Worm (Caenorhabditis elegans) whole organism, L3 larva: ENCODE data around the gene mes-2.
A peak's percentile ranks its signal among the peaks of the same experiment; 100 is the strongest.
"Not testable (repeated sequence)": the region's sequence is repeated elsewhere in the genome, so short reads cannot be mapped to it uniquely, and the experiment has no call there.

ENCODE experiments used
- R02D3.7 ChIP-seq: fragments of 150-350 bp; optimal IDR thresholded peaks from 2 replicates; lab custom pipeline; 2014; ENCODE audit warnings: missing biosample characterization, missing genetic modification characterization
- ZK546.5 ChIP-seq: sonication (generic microtip); optimal IDR thresholded peaks from 2 replicates; lab custom pipeline; 2017; ENCODE audit warnings: missing biosample characterization, missing genetic modification characterization
- aly-2 ChIP-seq: fragments of 150-350 bp; optimal IDR thresholded peaks from 2 replicates; lab custom pipeline; 2014; ENCODE audit warnings: missing biosample characterization, missing genetic modification characterization
- ama-1 ChIP-seq: fragments of 150-350 bp; optimal IDR thresholded peaks from 2 replicates; lab custom pipeline; 2018
- ceh-28 ChIP-seq: fragments of 150-350 bp; optimal IDR thresholded peaks from 2 replicates; lab custom pipeline; 2014; ENCODE audit warnings: missing biosample characterization, missing genetic modification reagents, missing genetic modification characterization
- daf-12 ChIP-seq: fragments of 150-350 bp; optimal IDR thresholded peaks from 2 replicates; lab custom pipeline; 2014; ENCODE audit warnings: missing biosample characterization, missing genetic modification reagents, missing genetic modification characterization
- egl-5 ChIP-seq: fragments of 150-350 bp; optimal IDR thresholded peaks from 2 replicates; lab custom pipeline; 2017; ENCODE audit warnings: missing biosample characterization, missing genetic modification reagents, missing genetic modification characterization, inconsistent platforms
- elt-1 ChIP-seq: fragments of 150-350 bp; optimal IDR thresholded peaks from 2 replicates; lab custom pipeline; 2014; ENCODE audit warnings: missing biosample characterization, missing genetic modification characterization
- elt-2 ChIP-seq: sonication (generic microtip); optimal IDR thresholded peaks from 2 replicates; lab custom pipeline; 2016; ENCODE audit warnings: missing genetic modification reagents, mild to moderate bottlenecking, missing genetic modification characterization, missing compliant biosample characterization
- fkh-10 ChIP-seq: sonication (generic microtip); optimal IDR thresholded peaks from 2 replicates; lab custom pipeline; 2017; ENCODE audit warnings: missing biosample characterization, missing genetic modification reagents, missing genetic modification characterization
- fkh-2 ChIP-seq: fragments of 150-350 bp; optimal IDR thresholded peaks from 2 replicates; lab custom pipeline; 2014; ENCODE audit warnings: missing biosample characterization, missing genetic modification reagents, missing genetic modification characterization
- fos-1 ChIP-seq: fragments of 150-350 bp; optimal IDR thresholded peaks from 2 replicates; lab custom pipeline; 2014; ENCODE audit warnings: missing biosample characterization, missing genetic modification characterization
- hmg-11 ChIP-seq: sonication (generic microtip); optimal IDR thresholded peaks from 2 replicates; lab custom pipeline; 2016; ENCODE audit warnings: missing genetic modification characterization, missing compliant biosample characterization
- jun-1 ChIP-seq: fragments of 150-350 bp; optimal IDR thresholded peaks from 2 replicates; lab custom pipeline; 2014; ENCODE audit warnings: missing biosample characterization, missing genetic modification reagents, missing genetic modification characterization
- lin-15B ChIP-seq: fragments of 150-350 bp; optimal IDR thresholded peaks from 2 replicates; lab custom pipeline; 2014; ENCODE audit warnings: missing biosample characterization, missing genetic modification characterization
- lin-39 ChIP-seq: fragments of 150-350 bp; optimal IDR thresholded peaks from 2 replicates; lab custom pipeline; 2018; ENCODE audit warnings: missing biosample characterization, missing genetic modification reagents, missing genetic modification characterization
- lsy-12 ChIP-seq: sonication (generic microtip); optimal IDR thresholded peaks from 2 replicates; lab custom pipeline; 2016; ENCODE audit warnings: mild to moderate bottlenecking, missing genetic modification characterization, missing compliant biosample characterization
- mml-1 ChIP-seq: fragments of 150-350 bp; sonication (generic microtip); optimal IDR thresholded peaks from 3 replicates; lab custom pipeline; 2014; ENCODE audit warnings: missing biosample characterization, missing genetic modification characterization
- nfya-1 ChIP-seq: sonication (generic microtip); optimal IDR thresholded peaks from 2 replicates; lab custom pipeline; 2017; ENCODE audit warnings: missing genetic modification characterization, mild to moderate bottlenecking, missing compliant biosample characterization, antibody characterized with exemption, moderate library complexity; ENCODE audit not compliant: insufficient read depth
- nhr-11 ChIP-seq: fragments of 150-350 bp; optimal IDR thresholded peaks from 2 replicates; lab custom pipeline; 2014; ENCODE audit warnings: missing biosample characterization, missing genetic modification characterization
- nhr-12 ChIP-seq: fragments of 150-350 bp; optimal IDR thresholded peaks from 2 replicates; lab custom pipeline; 2014; ENCODE audit warnings: missing biosample characterization, missing genetic modification characterization
- nhr-23 ChIP-seq: fragments of 150-350 bp; optimal IDR thresholded peaks from 2 replicates; lab custom pipeline; 2014; ENCODE audit warnings: missing biosample characterization, missing genetic modification reagents, missing genetic modification characterization
- nhr-25 ChIP-seq: sonication (generic microtip); optimal IDR thresholded peaks from 2 replicates; lab custom pipeline; 2017; ENCODE audit warnings: missing biosample characterization, missing genetic modification characterization
- nhr-28 ChIP-seq: fragments of 150-350 bp; optimal IDR thresholded peaks from 2 replicates; lab custom pipeline; 2014; ENCODE audit warnings: missing biosample characterization, missing genetic modification characterization
- nhr-43 ChIP-seq: sonication (generic microtip); optimal IDR thresholded peaks from 2 replicates; lab custom pipeline; 2016; ENCODE audit warnings: mild to moderate bottlenecking, missing genetic modification characterization, missing compliant biosample characterization; ENCODE audit not compliant: poor library complexity, severe bottlenecking
- nhr-67 ChIP-seq: fragments of 150-350 bp; optimal IDR thresholded peaks from 2 replicates; lab custom pipeline; 2014; ENCODE audit warnings: missing biosample characterization, missing genetic modification characterization
- nhr-76 ChIP-seq: fragments of 150-350 bp; sonication (generic microtip); optimal IDR thresholded peaks from 5 replicates; lab custom pipeline; 2014; ENCODE audit warnings: missing biosample characterization, missing genetic modification characterization
- nhr-77 ChIP-seq: fragments of 150-350 bp; optimal IDR thresholded peaks from 2 replicates; lab custom pipeline; 2014; ENCODE audit warnings: missing biosample characterization, missing genetic modification characterization
- pha-4 ChIP-seq: fragments of 150-350 bp; optimal IDR thresholded peaks from 2 replicates; lab custom pipeline; 2014; ENCODE audit warnings: missing biosample characterization, missing genetic modification reagents, missing genetic modification characterization
- pqm-1 ChIP-seq: fragments of 150-350 bp; optimal IDR thresholded peaks from 2 replicates; lab custom pipeline; 2017; ENCODE audit warnings: missing biosample characterization, missing genetic modification characterization, inconsistent platforms
- sea-2 ChIP-seq: fragments of 150-350 bp; sonication (generic microtip); optimal IDR thresholded peaks from 4 replicates; lab custom pipeline; 2014; ENCODE audit warnings: missing biosample characterization, missing genetic modification reagents, missing genetic modification characterization
- skn-1 ChIP-seq: fragments of 150-350 bp; optimal IDR thresholded peaks from 2 replicates; lab custom pipeline; 2014; ENCODE audit warnings: missing biosample characterization, missing genetic modification characterization
- snpc-4 ChIP-seq: fragments of 150-350 bp; optimal IDR thresholded peaks from 2 replicates; lab custom pipeline; 2014; ENCODE audit warnings: missing biosample characterization, missing genetic modification characterization
- tbx-2 ChIP-seq: sonication (generic microtip); optimal IDR thresholded peaks from 2 replicates; lab custom pipeline; 2016; ENCODE audit warnings: mild to moderate bottlenecking, missing genetic modification characterization, missing compliant biosample characterization
- unc-39 ChIP-seq: sonication (generic microtip); optimal IDR thresholded peaks from 4 replicates; lab custom pipeline; 2017; ENCODE audit warnings: missing biosample characterization, missing genetic modification characterization
- zag-1 ChIP-seq: fragments of 150-350 bp; optimal IDR thresholded peaks from 2 replicates; lab custom pipeline; 2014; ENCODE audit warnings: missing biosample characterization, missing genetic modification characterization
- ztf-4 ChIP-seq: fragments of 150-350 bp; optimal IDR thresholded peaks from 2 replicates; lab custom pipeline; 2014; ENCODE audit warnings: missing biosample characterization, missing genetic modification characterization

Gene mes-2

DNA sequence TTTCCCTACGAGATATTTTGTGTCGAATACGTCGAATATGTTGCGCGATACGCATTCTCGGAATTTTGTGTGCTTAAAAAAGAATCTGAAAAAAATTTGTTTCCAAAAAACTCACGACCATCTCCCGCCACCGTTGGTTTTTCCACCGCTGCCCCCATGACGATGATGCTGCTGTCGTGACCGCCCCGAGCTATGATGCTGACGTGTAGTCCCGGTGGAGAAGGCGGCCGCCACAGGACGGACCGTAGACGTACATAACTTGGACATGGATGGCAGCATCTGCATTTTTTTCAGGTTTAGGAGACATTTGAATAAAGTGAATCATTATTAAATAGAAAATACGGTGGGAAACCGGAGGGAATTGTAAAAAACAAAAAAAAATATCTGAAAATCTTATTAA lies 39.6 kb upstream of the mes-2 start, which contains the start of gene ddl-3:
Gene ddl-3 (minus strand): TSS at position 289 of the 400 bp plus-strand sequence.
- not testable (repeated sequence) for TF ChIP-seq R02D3.7 (tag; lab: Kevin White, UChicago); mml-1; nhr-67

ce11 chrII:14346243-14346642 lies 37.5 kb upstream of the mes-2 start, which contains the start of gene Y54G11A.9:
Gene Y54G11A.9 (minus strand): TSS chrII:14346438.
- not testable (repeated sequence) for TF ChIP-seq aly-2 (tag; lab: Kevin White, UChicago); unc-39; nfya-1 (tag; lab: Kevin White, UChicago)

DNA sequence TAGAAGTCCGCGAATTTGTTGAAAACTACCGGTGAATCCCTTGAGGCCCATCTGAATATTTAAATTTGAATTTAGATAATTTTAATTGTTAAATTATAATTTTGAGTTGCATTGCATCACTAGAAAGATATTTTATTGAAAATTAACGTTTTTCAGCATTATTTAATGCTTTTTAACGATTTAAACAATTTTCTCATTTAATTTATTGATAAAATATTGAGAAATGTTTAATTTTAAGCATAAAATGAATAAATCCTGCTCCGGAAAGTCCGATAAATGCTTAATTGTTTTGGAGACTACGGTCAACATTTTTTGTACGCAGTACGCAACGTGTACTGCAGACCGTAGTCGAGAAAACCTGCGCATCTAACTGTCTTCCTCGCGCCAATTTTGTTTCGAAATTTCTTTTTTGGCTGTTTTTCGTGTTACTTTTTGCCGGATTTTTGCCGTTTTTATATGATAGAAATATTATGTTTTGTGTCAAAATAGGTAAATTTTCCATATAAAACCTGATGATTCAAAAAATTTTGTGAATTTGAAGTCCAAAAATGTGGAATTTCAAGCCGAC lies 34.3 kb upstream of the mes-2 start, which contains the start of the genes Y54G11A.17, lin-7 and elof-1:
Gene Y54G11A.17 (minus strand): TSS at position 51 of the 568 bp plus-strand sequence.
Gene lin-7 (minus strand): TSS at position 51 of the 568 bp plus-strand sequence.
Gene elof-1 (plus strand): TSS at position 383 of the 568 bp plus-strand sequence.
- TF ChIP-seq ama-1 (lab: Kevin White, UChicago) = peak; percentile 92
- TF ChIP-seq unc-39 = no peak
- peak; percentile 21 for TF ChIP-seq nhr-67
- no peak for TF ChIP-seq fkh-2 (tag; lab: Kevin White, UChicago)
- TF ChIP-seq elt-1 (tag; lab: Kevin White, UChicago) = no peak
- peak; percentile 98 for TF ChIP-seq lin-39
- no peak for TF ChIP-seq daf-12
- peak; percentile 68 for TF ChIP-seq jun-1 (tag; lab: Kevin White, UChicago)
- no peak for TF ChIP-seq zag-1 (tag; lab: Kevin White, UChicago)
- no peak for TF ChIP-seq sea-2
- peak; percentile 88 for TF ChIP-seq nhr-23 (tag; lab: Kevin White, UChicago)
- peak; percentile 23 for TF ChIP-seq tbx-2 (tag; lab: Kevin White, UChicago)
- peak; percentile 32 for TF ChIP-seq R02D3.7 (tag; lab: Kevin White, UChicago)
- TF ChIP-seq nhr-25 (tag; lab: Kevin White, UChicago) = peak; percentile 81
- TF ChIP-seq pha-4 (tag; lab: Kevin White, UChicago) = peak; percentile 95
- TF ChIP-seq hmg-11 (tag; lab: Kevin White, UChicago) = peak; percentile 92
- TF ChIP-seq fkh-10 (GFP tag; lab: Kevin White, UChicago) = peak; percentile 63
- TF ChIP-seq nhr-11 = no peak
- TF ChIP-seq lsy-12 (tag; lab: Kevin White, UChicago) = peak; percentile 78
- TF ChIP-seq nhr-28 (tag; lab: Kevin White, UChicago) = no peak
- peak; percentile 31 for TF ChIP-seq ceh-28
- peak; percentile 51 for TF ChIP-seq nhr-43 (tag; lab: Kevin White, UChicago)
- TF ChIP-seq nhr-12 = no peak
- peak; percentile 77 for TF ChIP-seq skn-1
- TF ChIP-seq egl-5 (tag; lab: Kevin White, UChicago) = peak; percentile 97
- peak; percentile 55 for TF ChIP-seq nhr-77 (tag; lab: Kevin White, UChicago)
- TF ChIP-seq nfya-1 (tag; lab: Kevin White, UChicago) = peak; percentile 99
- TF ChIP-seq fos-1 = no peak
- TF ChIP-seq mml-1 = no peak
- peak; percentile 46 for TF ChIP-seq elt-2 (tag; lab: Kevin White, UChicago)
- TF ChIP-seq ztf-4 (tag; lab: Kevin White, UChicago) = no peak
- peak; percentile 85 for TF ChIP-seq ZK546.5
- peak; percentile 91 for TF ChIP-seq snpc-4
- TF ChIP-seq aly-2 (tag; lab: Kevin White, UChicago) = no peak
- peak; percentile 80 for TF ChIP-seq pqm-1 (tag; lab: Kevin White, UChicago)
- peak; percentile 92 for TF ChIP-seq lin-15B
- TF ChIP-seq nhr-76 (tag; lab: Kevin White, UChicago) = peak; percentile 9

DNA sequence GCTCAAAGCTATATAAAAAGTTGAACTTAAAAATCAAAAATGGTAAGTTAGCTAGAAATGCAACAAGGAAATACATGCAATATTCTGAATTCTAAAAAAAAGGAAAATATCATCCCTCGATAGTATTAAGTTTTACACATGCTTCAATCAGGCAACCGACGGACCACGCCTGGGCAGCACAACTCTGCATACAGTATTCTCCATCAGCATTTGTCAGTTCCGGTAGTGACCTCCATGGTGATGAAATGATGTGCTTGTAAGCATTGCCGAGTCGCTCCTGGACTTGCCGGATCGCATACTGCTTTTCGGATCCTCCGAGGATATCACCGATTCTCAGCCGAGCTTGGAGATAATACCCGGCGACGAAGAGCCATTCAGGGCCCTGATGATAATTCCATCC lies 33.0 kb upstream of the mes-2 start:
- TF ChIP-seq ama-1 (lab: Kevin White, UChicago) (peak; percentile 72), nhr-25 (tag; lab: Kevin White, UChicago) (peak; percentile 40), pqm-1 (tag; lab: Kevin White, UChicago) (no peak)
- TF ChIP-seq, all 47 proteins: peak for 2
